Fruit fly (Drosophila melanogaster): Measurements from ENCODE around the gene Ice2.

The Ice2 gene

dm6 chr3R:21112742-21113465, 17.1 kb upstream of the Ice2 start (continued):
- peak; percentile 28 for TF ChIP-seq CG8319 (GFP tag; optimal IDR thresholded peaks at IDR 0.05)
- TF ChIP-seq CG7368 (GFP tag; optimal IDR thresholded peaks at IDR 0.05): peak; percentile 52
- no peak for TF ChIP-seq CG6808 (GFP tag; optimal IDR thresholded peaks at IDR 0.05)
- peak; percentile 62; the same call in 1 of the 2 replicates for TF ChIP-seq CG11294 (GFP tag; IDR thresholded peaks at IDR 0.05)
- TF ChIP-seq CG6276 (GFP tag; optimal IDR thresholded peaks at IDR 0.05): no peak
- TF ChIP-seq salr (GFP tag; optimal IDR thresholded peaks at IDR 0.05): peak; percentile 51 to 66
- no peak for TF ChIP-seq ss (GFP tag; optimal IDR thresholded peaks at IDR 0.05)
- peak; percentile 95 for TF ChIP-seq Eip78C (GFP tag)
- peak; percentile 63 for TF ChIP-seq CG3032 (tag; optimal IDR thresholded peaks at IDR 0.05)
- TF ChIP-seq svp (GFP tag): peak; percentile 81
- TF ChIP-seq CG15336 (GFP tag; IDR thresholded peaks at IDR 0.05): peak; percentile 93
- peak; percentile 53 for TF ChIP-seq topi (GFP tag; optimal IDR thresholded peaks at IDR 0.05)
- peak; percentile 57 for TF ChIP-seq CG1621 (tag; optimal IDR thresholded peaks at IDR 0.05)
- peak; percentile 64 for TF ChIP-seq CG34406 (GFP tag; optimal IDR thresholded peaks at IDR 0.05)
- TF ChIP-seq CG9139 (GFP tag; optimal IDR thresholded peaks at IDR 0.05): no peak
- peak; percentile 96 for TF ChIP-seq fkh (GFP tag; optimal IDR thresholded peaks at IDR 0.05)
- TF ChIP-seq CG10669 (GFP tag; optimal IDR thresholded peaks at IDR 0.05): no peak
- peak; percentile 92 for TF ChIP-seq CG6163 (GFP tag; IDR thresholded peaks at IDR 0.05)
- TF ChIP-seq Eip93F (GFP tag; optimal IDR thresholded peaks at IDR 0.05): no peak
- peak; percentile 65 for TF ChIP-seq Ets96B (tag; optimal IDR thresholded peaks at IDR 0.05)
- peak; percentile 50 for TF ChIP-seq CG10631 (GFP tag; optimal IDR thresholded peaks at IDR 0.05)
- no peak for TF ChIP-seq CG3919 (GFP tag; optimal IDR thresholded peaks at IDR 0.05)
- TF ChIP-seq achi (GFP tag; optimal IDR thresholded peaks at IDR 0.05): peak; percentile 75

- TF ChIP-seq dac (GFP tag; optimal IDR thresholded peaks at IDR 0.05) (no peak), CG6854 (GFP tag; optimal IDR thresholded peaks at IDR 0.05) (no peak), CG32006 (GFP tag; optimal IDR thresholded peaks at IDR 0.05) (no peak), esn (GFP tag; optimal IDR thresholded peaks at IDR 0.05) (peak; percentile 0), dsx (GFP tag; optimal IDR thresholded peaks at IDR 0.05; ENCODE audit: poor library complexity, severe bottlenecking) (peak; percentile 24), CG8632 (GFP tag; optimal IDR thresholded peaks at IDR 0.05) (no peak), Sox14 (GFP tag; optimal IDR thresholded peaks at IDR 0.05) (peak; percentile 47), Eip78C (GFP tag) (peak; percentile 44), CG11762 (GFP tag; optimal IDR thresholded peaks at IDR 0.05; ENCODE audit: insufficient read depth) (no peak), CG11294 (GFP tag; IDR thresholded peaks at IDR 0.05) (no peak)
These were observed 14.0 kb upstream of the Ice2 start, which contains the start of gene ppan for dm6 chr3R:21116057-21116456. TSS of gene ppan (plus strand) at chr3R:21116254.

DNA sequence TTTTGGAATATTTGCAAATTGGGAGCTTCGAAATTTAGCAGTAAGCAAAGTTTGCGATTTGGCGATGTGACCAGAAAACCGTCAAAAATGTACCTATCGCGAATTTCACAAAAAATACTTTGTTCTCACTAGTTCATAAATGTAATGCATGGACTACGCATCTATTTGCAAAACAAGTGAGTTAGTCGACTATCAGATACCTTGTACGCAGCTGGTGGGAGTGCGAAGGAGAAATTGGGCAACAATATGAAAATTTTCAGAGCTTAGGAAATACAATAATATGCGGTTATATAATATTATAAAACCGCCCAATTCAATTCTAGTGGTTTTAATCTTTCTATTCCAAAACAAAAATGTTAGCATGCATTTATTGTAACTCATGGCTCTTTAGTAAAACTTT, 11.2 kb upstream of the Ice2 start, which contains the start of gene Bdbt:
Bdbt (minus strand) TSS at position 73 of the 400 bp plus-strand sequence.
- no peak for TF ChIP-seq CG16779 (tag; optimal IDR thresholded peaks at IDR 0.05)
- peak; percentile 54; the same call in 2 of the 3 replicates for TF ChIP-seq CG6163 (GFP tag; IDR thresholded peaks at IDR 0.05)
- TF ChIP-seq Sox14 (GFP tag; optimal IDR thresholded peaks at IDR 0.05): peak; percentile 43
- peak; percentile 5 for TF ChIP-seq Sox15 (GFP tag; optimal IDR thresholded peaks at IDR 0.05)
- peak; percentile 53 for TF ChIP-seq lz (GFP tag; optimal IDR thresholded peaks at IDR 0.05)
- TF ChIP-seq esn (GFP tag; optimal IDR thresholded peaks at IDR 0.05): peak; percentile 53
- peak; percentile 85 for TF ChIP-seq Eip78C (GFP tag)
- TF ChIP-seq CG31627 (GFP tag; optimal IDR thresholded peaks at IDR 0.05): peak; percentile 68
- peak; percentile 0 for TF ChIP-seq dsx (GFP tag; optimal IDR thresholded peaks at IDR 0.05; ENCODE audit: poor library complexity, severe bottlenecking)
- TF ChIP-seq Hr39 (GFP tag; optimal IDR thresholded peaks at IDR 0.05): peak; percentile 57
- TF ChIP-seq CG3032 (tag; optimal IDR thresholded peaks at IDR 0.05): peak; percentile 47
- TF ChIP-seq Gug (GFP tag; IDR thresholded peaks at IDR 0.05): no peak
- peak; percentile 51 for TF ChIP-seq cyc (GFP tag; optimal IDR thresholded peaks at IDR 0.05)
- TF ChIP-seq Hr38 (GFP tag; optimal IDR thresholded peaks at IDR 0.05): no peak
- TF ChIP-seq CG8119 (GFP tag; IDR thresholded peaks at IDR 0.05): no peak
- TF ChIP-seq CG6792 (GFP tag; optimal IDR thresholded peaks at IDR 0.05): peak; percentile 14
- TF ChIP-seq Sox102F (GFP tag; optimal IDR thresholded peaks at IDR 0.05): no peak
